Worm (Caenorhabditis elegans) whole organism, L4 larva: ENCODE results near the gene ddx-23.

Experiments used
- D1046.2 ChIP-seq: fragments of 200-800 bp; sonication (Bioruptor generic); IDR thresholded peaks from 2 replicates; pipeline ENCODE4 v1.3.6; 2022; ENCODE audit warnings: missing genetic modification characterization, missing compliant biosample characterization
- F10B5.3 ChIP-seq: sonication (generic microtip); optimal IDR thresholded peaks from 2 replicates; lab custom pipeline; 2016; ENCODE audit warnings: mild to moderate bottlenecking, missing genetic modification characterization, missing compliant biosample characterization
- F26F4.8 ChIP-seq: fragments of 200-800 bp; sonication (Bioruptor generic); conservative IDR thresholded peaks from 2 replicates; pipeline ENCODE4 v1.3.6; 2022; ENCODE audit warnings: missing genetic modification characterization, missing compliant biosample characterization
- T20F7.1 ChIP-seq: fragments of 200-800 bp; sonication (Bioruptor generic); optimal IDR thresholded peaks from 2 replicates; lab custom pipeline; 2018; ENCODE audit warnings: mild to moderate bottlenecking, missing genetic modification characterization, missing compliant biosample characterization
- T26A8.4 ChIP-seq: fragments of 200-800 bp; sonication (Bioruptor generic); IDR thresholded peaks from 2 replicates; pipeline ENCODE4 v1.3.6; 2022; ENCODE audit warnings: missing genetic modification characterization, missing compliant biosample characterization
- ZK337.2 ChIP-seq: fragments of 200-800 bp; sonication (Bioruptor generic); IDR thresholded peaks from 2 replicates; pipeline ENCODE4 v1.3.6; 2022; ENCODE audit warnings: missing genetic modification reagents, missing genetic modification characterization, missing compliant biosample characterization
- aha-1 ChIP-seq: fragments of 150-350 bp; peaks from one replicate; lab custom pipeline; 2014; ENCODE audit warnings: missing biosample characterization, missing genetic modification characterization
- aly-2 ChIP-seq: sonication (generic microtip); optimal IDR thresholded peaks from 2 replicates; lab custom pipeline; 2018; ENCODE audit warnings: missing biosample characterization, missing genetic modification characterization
- attf-4 ChIP-seq: sonication (generic microtip); optimal IDR thresholded peaks from 3 replicates; lab custom pipeline; 2017; ENCODE audit warnings: missing biosample characterization, missing genetic modification characterization
- ceh-20 ChIP-seq: fragments of 200-800 bp; sonication (Bioruptor generic); IDR thresholded peaks from 2 replicates; pipeline ENCODE4 v1.3.6; 2022; ENCODE audit warnings: missing genetic modification reagents, missing genetic modification characterization, missing compliant biosample characterization
- ceh-44 ChIP-seq: fragments of 200-800 bp; sonication (Bioruptor generic); IDR thresholded peaks from 2 replicates; pipeline ENCODE4 v1.3.6; 2022; ENCODE audit warnings: missing genetic modification reagents, missing genetic modification characterization, missing compliant biosample characterization
- ces-1 ChIP-seq: fragments of 150-350 bp; sonication (generic microtip); optimal IDR thresholded peaks from 4 replicates; lab custom pipeline; 2014; ENCODE audit warnings: missing biosample characterization, missing genetic modification reagents, missing genetic modification characterization
- daf-8 ChIP-seq: fragments of 200-800 bp; sonication (Bioruptor generic); IDR thresholded peaks from 2 replicates; pipeline ENCODE4 v1.3.6; 2022; ENCODE audit warnings: missing genetic modification characterization, missing compliant biosample characterization
- dmd-9 ChIP-seq: fragments of 200-800 bp; sonication (Bioruptor generic); IDR thresholded peaks from 2 replicates; pipeline ENCODE4 v1.3.6; 2022; ENCODE audit warnings: missing genetic modification reagents, missing genetic modification characterization, missing compliant biosample characterization
- duxl-1 ChIP-seq: sonication (generic microtip); optimal IDR thresholded peaks from 2 replicates; lab custom pipeline; 2016; ENCODE audit warnings: mild to moderate bottlenecking, missing genetic modification characterization, moderate library complexity, missing compliant biosample characterization; ENCODE audit not compliant: poor library complexity
- dve-1 ChIP-seq: sonication (generic microtip); optimal IDR thresholded peaks from 2 replicates; lab custom pipeline; 2017; ENCODE audit warnings: antibody characterized with exemption, mild to moderate bottlenecking, missing genetic modification characterization, missing compliant biosample characterization; ENCODE audit not compliant: insufficient read depth
- egl-43 ChIP-seq: fragments of 200-800 bp; sonication (Bioruptor generic); IDR thresholded peaks from 2 replicates; pipeline ENCODE4 v1.3.6; 2022; ENCODE audit warnings: missing genetic modification reagents, missing genetic modification characterization, missing compliant biosample characterization
- fkh-10 ChIP-seq: fragments of 150-350 bp; optimal IDR thresholded peaks from 2 replicates; lab custom pipeline; 2014; ENCODE audit warnings: missing biosample characterization, missing genetic modification reagents, missing genetic modification characterization
- fos-1 ChIP-seq: fragments of 150-350 bp; optimal IDR thresholded peaks from 2 replicates; lab custom pipeline; 2014; ENCODE audit warnings: missing biosample characterization, missing genetic modification characterization
- hif-1 ChIP-seq, 2 experiments: sonication (generic microtip); optimal IDR thresholded peaks; 2 replicates each; lab custom pipeline; 2016 to 2017; ENCODE audit warnings: missing compliant biosample characterization in 2 of 2, missing genetic modification characterization in 2 of 2, missing genetic modification reagents in 2 of 2, missing genotype in 2 of 2, mild to moderate bottlenecking in 1 of 2
- hlh-30 ChIP-seq: sonication (generic microtip); optimal IDR thresholded peaks from 2 replicates; lab custom pipeline; 2017; ENCODE audit warnings: antibody characterized with exemption, mild to moderate bottlenecking, missing genetic modification characterization, missing compliant biosample characterization; ENCODE audit not compliant: insufficient read depth
- hmg-1.1 ChIP-seq: fragments of 200-800 bp; sonication (Bioruptor generic); IDR thresholded peaks from 2 replicates; pipeline ENCODE4 v1.3.6; 2022; ENCODE audit warnings: missing genetic modification reagents, missing genetic modification characterization, missing compliant biosample characterization
- lin-1 ChIP-seq: fragments of 200-800 bp; sonication (Bioruptor generic); IDR thresholded peaks from 2 replicates; pipeline ENCODE4 v1.3.6; 2022; ENCODE audit warnings: missing genetic modification reagents, missing genetic modification characterization, missing compliant biosample characterization
- lin-13 ChIP-seq: fragments of 150-350 bp; optimal IDR thresholded peaks from 2 replicates; lab custom pipeline; 2014; ENCODE audit warnings: missing biosample characterization, missing genetic modification reagents, missing genetic modification characterization
- lin-38 ChIP-seq: fragments of 200-800 bp; sonication (Bioruptor generic); IDR thresholded peaks from 2 replicates; pipeline ENCODE4 v1.3.6; 2022; ENCODE audit warnings: missing genetic modification reagents, missing genetic modification characterization, missing compliant biosample characterization
- lin-39 ChIP-seq: fragments of 150-350 bp; optimal IDR thresholded peaks from 2 replicates; lab custom pipeline; 2014; ENCODE audit warnings: missing biosample characterization, missing genetic modification reagents, missing genetic modification characterization
- madf-9 ChIP-seq: fragments of 200-800 bp; sonication (Bioruptor generic); conservative IDR thresholded peaks from 2 replicates; pipeline ENCODE4 v1.3.6; 2022; ENCODE audit warnings: missing genetic modification reagents, missing genetic modification characterization, missing compliant biosample characterization
- mes-2 ChIP-seq: sonication (generic microtip); optimal IDR thresholded peaks from 2 replicates; lab custom pipeline; 2016; ENCODE audit warnings: missing genotype, mild to moderate bottlenecking, missing genetic modification characterization, missing compliant biosample characterization; ENCODE audit not compliant: poor library complexity, severe bottlenecking
- nhr-10 ChIP-seq: fragments of 150-350 bp; optimal IDR thresholded peaks from 2 replicates; lab custom pipeline; 2014; ENCODE audit warnings: missing biosample characterization, missing genetic modification characterization
- nhr-25 ChIP-seq: sonication (generic microtip); optimal IDR thresholded peaks from 2 replicates; lab custom pipeline; 2017; ENCODE audit warnings: missing genetic modification characterization, mild to moderate bottlenecking, missing compliant biosample characterization, antibody characterized with exemption, moderate library complexity, borderline replicate concordance; ENCODE audit not compliant: insufficient read depth
- nhr-28 ChIP-seq: fragments of 150-350 bp; optimal IDR thresholded peaks from 2 replicates; lab custom pipeline; 2014; ENCODE audit warnings: missing biosample characterization, missing genetic modification characterization
- nhr-48 ChIP-seq: sonication (generic microtip); optimal IDR thresholded peaks from 2 replicates; lab custom pipeline; 2016; ENCODE audit warnings: mild to moderate bottlenecking, missing genetic modification characterization, missing compliant biosample characterization
- nhr-6 ChIP-seq: fragments of 150-350 bp; optimal IDR thresholded peaks from 2 replicates; lab custom pipeline; 2014; ENCODE audit warnings: missing biosample characterization, missing genetic modification characterization
- nhr-77 ChIP-seq: fragments of 150-350 bp; optimal IDR thresholded peaks from 2 replicates; lab custom pipeline; 2014; ENCODE audit warnings: missing biosample characterization, missing genetic modification characterization
- php-3 ChIP-seq: fragments of 200-800 bp; sonication (Bioruptor generic); IDR thresholded peaks from 2 replicates; pipeline ENCODE4 v1.3.6; 2022; ENCODE audit warnings: missing genetic modification reagents, missing genetic modification characterization, missing compliant biosample characterization
- set-16 ChIP-seq: fragments of 200-800 bp; sonication (Bioruptor generic); IDR thresholded peaks from 2 replicates; pipeline ENCODE4 v1.3.6; 2022; ENCODE audit warnings: missing genetic modification reagents, missing genetic modification characterization, missing compliant biosample characterization
- skn-1 ChIP-seq: fragments of 150-350 bp; optimal IDR thresholded peaks from 2 replicates; lab custom pipeline; 2014; ENCODE audit warnings: missing biosample characterization, missing genetic modification characterization
- snpc-4 ChIP-seq: fragments of 150-350 bp; optimal IDR thresholded peaks from 2 replicates; lab custom pipeline; 2014; ENCODE audit warnings: missing biosample characterization, missing genetic modification characterization
- spr-3 ChIP-seq: fragments of 200-800 bp; sonication (Bioruptor generic); optimal IDR thresholded peaks from 2 replicates; lab custom pipeline; 2018; ENCODE audit warnings: mild to moderate bottlenecking, missing genetic modification characterization, missing compliant biosample characterization
- unc-62 ChIP-seq, 3 experiments: fragments of 150-350 bp in 1 of 3; sonication (generic microtip); optimal IDR thresholded peaks in 2 of 3; peaks in 1 of 3; 1 replicate in 1 of 3; 2 replicates in 2 of 3; lab custom pipeline; 2014 to 2017; ENCODE audit warnings: missing biosample characterization in 3 of 3, missing genetic modification characterization in 3 of 3, missing genetic modification reagents in 3 of 3, missing genotype in 1 of 3
- vab-7 ChIP-seq: fragments of 200-800 bp; sonication (Bioruptor generic); IDR thresholded peaks from 2 replicates; pipeline ENCODE4 v1.3.6; 2022; ENCODE audit warnings: missing genetic modification reagents, missing genetic modification characterization, missing compliant biosample characterization
- zag-1 ChIP-seq: fragments of 150-350 bp; optimal IDR thresholded peaks from 2 replicates; lab custom pipeline; 2014; ENCODE audit warnings: missing biosample characterization, missing genetic modification characterization
- zfp-3 ChIP-seq: fragments of 200-800 bp; sonication (Bioruptor generic); conservative IDR thresholded peaks from 2 replicates; pipeline ENCODE4 v1.3.6; 2022; ENCODE audit warnings: missing genetic modification reagents, missing genetic modification characterization, missing compliant biosample characterization

ddx-23 gene

DNA sequence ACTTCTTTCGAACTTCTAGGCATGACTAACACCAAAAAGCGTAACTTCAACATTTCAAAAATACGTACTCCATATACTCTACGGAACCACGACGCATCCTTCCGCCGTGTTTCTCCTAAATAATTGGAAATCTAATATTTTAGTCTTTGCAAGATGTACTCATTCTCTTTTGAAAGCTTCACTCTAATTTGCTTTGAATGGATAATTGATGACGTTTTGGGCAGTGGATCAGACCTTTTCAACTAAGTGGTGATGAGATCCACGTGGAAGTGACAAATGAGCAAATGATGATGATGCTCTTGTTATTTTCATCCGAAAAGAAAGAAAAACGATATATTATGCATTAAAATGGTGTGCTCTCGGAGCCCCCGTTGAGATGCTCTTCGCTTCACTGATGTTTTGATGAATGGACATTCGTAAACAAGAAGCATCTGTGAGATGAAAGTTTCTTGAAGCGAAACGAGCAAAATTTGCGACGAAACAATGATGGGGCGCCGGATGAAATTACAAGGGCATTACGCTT lies 28.6 kb downstream of the ddx-23 start:
- TF ChIP-seq unc-62 (GFP tag; optimal IDR thresholded peaks at IDR 0.05 in 1 of 2; lab: Kevin White, UChicago) (peak in 1 of 2 experiments; percentile 70), unc-62 (tag; optimal IDR thresholded peaks at IDR 0.05; lab: Kevin White, UChicago) (no peak), daf-8 (GFP tag; lab: Robert Waterston, UW) (no peak), fos-1 (tag; lab: Kevin White, UChicago) (no peak), nhr-6 (no peak)

ce11 chrIII:5823617-5824016 lies 29.5 kb downstream of the ddx-23 start, which contains the start of gene R12B2.8:
TSS of gene R12B2.8 (plus strand) at chrIII:5823917.
- no peak for TF ChIP-seq nhr-48 (tag; lab: Kevin White, UChicago)
- no peak for TF ChIP-seq hif-1 (tag; optimal IDR thresholded peaks at IDR 0.05; lab: Kevin White, UChicago)
- no peak for TF ChIP-seq fkh-10
- no peak for TF ChIP-seq snpc-4 (tag; lab: Kevin White, UChicago)
- TF ChIP-seq ceh-20 (GFP tag; lab: Robert Waterston, UW) = no peak
- no peak for TF ChIP-seq nhr-77 (tag; lab: Kevin White, UChicago)
- TF ChIP-seq lin-38 (GFP tag; lab: Robert Waterston, UW) = no peak
- no peak for TF ChIP-seq T26A8.4 (GFP tag; lab: Robert Waterston, UW)
- no peak for TF ChIP-seq F10B5.3
- TF ChIP-seq vab-7 (GFP tag; lab: Robert Waterston, UW) = no peak

ce11 chrIII:5822816-5823215 lies 30.3 kb downstream of the ddx-23 start:
- TF ChIP-seq hmg-1.1 (GFP tag; lab: Robert Waterston, UW) = no peak
- TF ChIP-seq ZK337.2 (GFP tag; lab: Robert Waterston, UW) = no peak
- TF ChIP-seq aha-1 (tag; lab: Kevin White, UChicago) = no peak
- no peak for TF ChIP-seq aly-2 (tag; lab: Kevin White, UChicago)
- no peak for TF ChIP-seq zfp-3 (GFP tag; lab: Robert Waterston, UW)
- TF ChIP-seq T20F7.1 (GFP tag; lab: Kevin White, UChicago) = no peak
- no peak for TF ChIP-seq php-3 (GFP tag; lab: Robert Waterston, UW)
- TF ChIP-seq nhr-77 (tag; lab: Kevin White, UChicago) = no peak
- no peak for TF ChIP-seq ceh-44 (GFP tag; lab: Robert Waterston, UW)
- TF ChIP-seq skn-1 (tag; lab: Kevin White, UChicago) = no peak
- TF ChIP-seq set-16 (GFP tag; lab: Robert Waterston, UW) = no peak
- no peak for TF ChIP-seq nhr-10 (tag; lab: Kevin White, UChicago)

- TF ChIP-seq attf-4 = no peak
- no peak for TF ChIP-seq zag-1 (tag; lab: Kevin White, UChicago)
- no peak for TF ChIP-seq lin-1
- TF ChIP-seq dve-1 (tag; lab: Kevin White, UChicago) = no peak
- TF ChIP-seq hmg-1.1 (GFP tag; lab: Robert Waterston, UW) = no peak
- no peak for TF ChIP-seq D1046.2 (GFP tag; lab: Robert Waterston, UW)
- no peak for TF ChIP-seq lin-39 (tag; lab: Kevin White, UChicago)
- TF ChIP-seq nhr-25 (tag; lab: Kevin White, UChicago) = no peak
- no peak for TF ChIP-seq egl-43 (GFP tag; lab: Robert Waterston, UW)
- TF ChIP-seq nhr-28 (tag; lab: Kevin White, UChicago) = no peak
- TF ChIP-seq hlh-30 (tag; lab: Kevin White, UChicago) = no peak
- TF ChIP-seq mes-2 = no peak
- no peak for TF ChIP-seq duxl-1 (tag; lab: Kevin White, UChicago)
- no peak for TF ChIP-seq spr-3 (GFP tag; lab: Kevin White, UChicago)
- no peak for TF ChIP-seq madf-9 (GFP tag; lab: Robert Waterston, UW)
- no peak for TF ChIP-seq ces-1 (GFP tag; lab: Kevin White, UChicago)
- TF ChIP-seq dmd-9 (GFP tag; lab: Robert Waterston, UW) = no peak
- no peak for TF ChIP-seq F26F4.8 (GFP tag; lab: Robert Waterston, UW)
- no peak for TF ChIP-seq lin-13 (GFP tag; lab: Kevin White, UChicago)
These were observed 37.1 kb downstream of the ddx-23 start, which contains the start of gene sma-4 for ce11 chrIII:5815932-5816331. TSS of gene sma-4 (plus strand) at chrIII:5816232.
